Worm (Caenorhabditis elegans) whole organism, L2 larva: Measurements from ENCODE around the gene avr-15.

ENCODE experiments used
- C34F6.9 ChIP-seq: fragments of 150-350 bp; optimal IDR thresholded peaks from 2 replicates; lab custom pipeline; 2014; ENCODE audit warnings: missing biosample characterization, missing genetic modification characterization
- F13H6.1 ChIP-seq: sonication (generic microtip); optimal IDR thresholded peaks from 2 replicates; lab custom pipeline; 2016; ENCODE audit warnings: missing genetic modification characterization, missing compliant biosample characterization
- R02D3.7 ChIP-seq: fragments of 150-350 bp; optimal IDR thresholded peaks from 2 replicates; lab custom pipeline; 2014; ENCODE audit warnings: missing biosample characterization, missing genetic modification characterization
- Y55F3AM.14 ChIP-seq: fragments of 200-800 bp; sonication (Bioruptor generic); optimal IDR thresholded peaks from 2 replicates; lab custom pipeline; 2018; ENCODE audit warnings: mild to moderate bottlenecking, missing genetic modification characterization, missing compliant biosample characterization
- ZK546.5 ChIP-seq: sonication (generic microtip); optimal IDR thresholded peaks from 2 replicates; lab custom pipeline; 2017; ENCODE audit warnings: missing biosample characterization, missing genetic modification characterization
- alr-1 ChIP-seq: fragments of 150-350 bp; optimal IDR thresholded peaks from 2 replicates; lab custom pipeline; 2014; ENCODE audit warnings: missing biosample characterization, missing genetic modification characterization
- aly-2 ChIP-seq: fragments of 150-350 bp; optimal IDR thresholded peaks from 2 replicates; lab custom pipeline; 2014; ENCODE audit warnings: missing biosample characterization, missing genetic modification characterization
- ama-1 ChIP-seq: fragments of 150-350 bp; optimal IDR thresholded peaks from 2 replicates; lab custom pipeline; 2018; ENCODE audit warnings: inconsistent platforms
- blmp-1 ChIP-seq: sonication (generic microtip); optimal IDR thresholded peaks from 2 replicates; lab custom pipeline; 2017; ENCODE audit warnings: missing genetic modification characterization, mild to moderate bottlenecking, missing compliant biosample characterization, antibody characterized with exemption, moderate library complexity; ENCODE audit not compliant: insufficient read depth
- ceh-16 ChIP-seq: fragments of 150-350 bp; optimal IDR thresholded peaks from 2 replicates; lab custom pipeline; 2014; ENCODE audit warnings: missing biosample characterization, missing genetic modification characterization
- ceh-82 ChIP-seq: fragments of 150-350 bp; optimal IDR thresholded peaks from 2 replicates; lab custom pipeline; 2014; ENCODE audit warnings: missing biosample characterization, missing genetic modification characterization
- crh-2 ChIP-seq: sonication (generic microtip); optimal IDR thresholded peaks from 2 replicates; lab custom pipeline; 2017; ENCODE audit warnings: missing biosample characterization, missing genetic modification characterization
- dmd-4 ChIP-seq: sonication (generic microtip); optimal IDR thresholded peaks from 2 replicates; lab custom pipeline; 2017; ENCODE audit warnings: missing biosample characterization, missing genetic modification characterization
- egl-27 ChIP-seq: sonication (generic microtip); optimal IDR thresholded peaks from 3 replicates; lab custom pipeline; 2017; ENCODE audit warnings: missing biosample characterization, missing genetic modification reagents, missing genetic modification characterization
- elt-1 ChIP-seq: fragments of 150-350 bp; optimal IDR thresholded peaks from 2 replicates; lab custom pipeline; 2014; ENCODE audit warnings: missing biosample characterization, missing genetic modification characterization
- elt-3 ChIP-seq: sonication (generic microtip); optimal IDR thresholded peaks from 2 replicates; lab custom pipeline; 2017; ENCODE audit warnings: missing biosample characterization, missing genetic modification characterization
- fos-1 ChIP-seq: fragments of 150-350 bp; optimal IDR thresholded peaks from 2 replicates; lab custom pipeline; 2014; ENCODE audit warnings: missing biosample characterization, missing genetic modification characterization
- gmeb-1 ChIP-seq: fragments of 150-350 bp; optimal IDR thresholded peaks from 2 replicates; lab custom pipeline; 2014; ENCODE audit warnings: missing biosample characterization, missing genetic modification characterization
- lin-11 ChIP-seq: fragments of 150-350 bp; sonication (generic microtip); optimal IDR thresholded peaks from 2 replicates; lab custom pipeline; 2014; ENCODE audit warnings: missing biosample characterization, missing genetic modification characterization, inconsistent platforms, mixed read lengths
- lin-13 ChIP-seq: fragments of 150-350 bp; optimal IDR thresholded peaks from 2 replicates; lab custom pipeline; 2014; ENCODE audit warnings: missing biosample characterization, missing genetic modification reagents, missing genetic modification characterization
- lin-39 ChIP-seq: fragments of 150-350 bp; optimal IDR thresholded peaks from 2 replicates; lab custom pipeline; 2014; ENCODE audit warnings: missing biosample characterization, missing genetic modification reagents, missing genetic modification characterization
- lsy-2 ChIP-seq, 2 experiments: fragments of 150-350 bp in 1 of 2; sonication (generic microtip) in 1 of 2; optimal IDR thresholded peaks; 2 replicates each; lab custom pipeline; 2014 to 2017; ENCODE audit warnings: missing biosample characterization in 2 of 2, missing genetic modification characterization in 2 of 2
- mab-5 ChIP-seq: fragments of 150-350 bp; optimal IDR thresholded peaks from 2 replicates; lab custom pipeline; 2014; ENCODE audit warnings: missing biosample characterization, missing genetic modification characterization
- mbf-1 ChIP-seq: sonication (generic microtip); optimal IDR thresholded peaks from 2 replicates; lab custom pipeline; 2017; ENCODE audit warnings: missing biosample characterization, missing genetic modification characterization
- nhr-10 ChIP-seq: sonication (generic microtip); optimal IDR thresholded peaks from 2 replicates; lab custom pipeline; 2017; ENCODE audit warnings: missing biosample characterization, missing genetic modification characterization
- nhr-11 ChIP-seq: fragments of 150-350 bp; optimal IDR thresholded peaks from 2 replicates; lab custom pipeline; 2014; ENCODE audit warnings: missing biosample characterization, missing genetic modification characterization
- nhr-129 ChIP-seq: fragments of 150-350 bp; optimal IDR thresholded peaks from 2 replicates; lab custom pipeline; 2014; ENCODE audit warnings: missing biosample characterization, missing genetic modification characterization
- nhr-21 ChIP-seq: fragments of 150-350 bp; optimal IDR thresholded peaks from 2 replicates; lab custom pipeline; 2014; ENCODE audit warnings: missing biosample characterization, missing genetic modification characterization
- nhr-23 ChIP-seq: fragments of 150-350 bp; optimal IDR thresholded peaks from 2 replicates; lab custom pipeline; 2014; ENCODE audit warnings: missing biosample characterization, missing genetic modification reagents, missing genetic modification characterization
- nhr-237 ChIP-seq: fragments of 150-350 bp; optimal IDR thresholded peaks from 2 replicates; lab custom pipeline; 2014; ENCODE audit warnings: missing biosample characterization, missing genetic modification characterization
- nhr-25 ChIP-seq: fragments of 150-350 bp; sonication (generic microtip); optimal IDR thresholded peaks from 3 replicates; lab custom pipeline; 2014; ENCODE audit warnings: missing biosample characterization, missing genetic modification characterization
- nhr-6 ChIP-seq: fragments of 150-350 bp; optimal IDR thresholded peaks from 2 replicates; lab custom pipeline; 2014; ENCODE audit warnings: missing biosample characterization, missing genetic modification characterization
- peb-1 ChIP-seq: fragments of 150-350 bp; optimal IDR thresholded peaks from 2 replicates; lab custom pipeline; 2014; ENCODE audit warnings: missing biosample characterization, missing genetic modification characterization
- sem-4 ChIP-seq: fragments of 150-350 bp; optimal IDR thresholded peaks from 2 replicates; lab custom pipeline; 2014; ENCODE audit warnings: missing biosample characterization, missing genetic modification reagents, missing genetic modification characterization
- sma-3 ChIP-seq: sonication (generic microtip); optimal IDR thresholded peaks from 2 replicates; lab custom pipeline; 2016; ENCODE audit warnings: missing genetic modification reagents, missing genetic modification characterization, missing compliant biosample characterization
- sma-9 ChIP-seq, 2 experiments: fragments of 150-350 bp in 1 of 2; sonication (generic microtip) in 1 of 2; optimal IDR thresholded peaks; 2 replicates each; lab custom pipeline; 2014 to 2016; ENCODE audit warnings: missing genetic modification characterization in 2 of 2, mild to moderate bottlenecking in 1 of 2, missing biosample characterization in 1 of 2, missing compliant biosample characterization in 1 of 2, missing genetic modification reagents in 1 of 2, moderate library complexity in 1 of 2
- snpc-4 ChIP-seq: fragments of 150-350 bp; optimal IDR thresholded peaks from 2 replicates; lab custom pipeline; 2014; ENCODE audit warnings: missing biosample characterization, missing genetic modification characterization
- unc-39 ChIP-seq: fragments of 150-350 bp; optimal IDR thresholded peaks from 2 replicates; lab custom pipeline; 2014; ENCODE audit warnings: missing biosample characterization, missing genetic modification characterization
- unc-55 ChIP-seq: fragments of 150-350 bp; sonication (generic microtip); optimal IDR thresholded peaks from 3 replicates; lab custom pipeline; 2014; ENCODE audit warnings: missing biosample characterization, missing genetic modification reagents, missing genetic modification characterization
- unc-62 ChIP-seq: fragments of 150-350 bp; optimal IDR thresholded peaks from 2 replicates; lab custom pipeline; 2014; ENCODE audit warnings: missing biosample characterization, missing genetic modification reagents, missing genetic modification characterization
- ztf-11 ChIP-seq: sonication (generic microtip); optimal IDR thresholded peaks from 2 replicates; lab custom pipeline; 2017; ENCODE audit warnings: missing biosample characterization, missing genetic modification characterization
- ztf-4 ChIP-seq: fragments of 150-350 bp; optimal IDR thresholded peaks from 2 replicates; lab custom pipeline; 2014; ENCODE audit warnings: missing biosample characterization, missing genetic modification characterization

The avr-15 gene

DNA sequence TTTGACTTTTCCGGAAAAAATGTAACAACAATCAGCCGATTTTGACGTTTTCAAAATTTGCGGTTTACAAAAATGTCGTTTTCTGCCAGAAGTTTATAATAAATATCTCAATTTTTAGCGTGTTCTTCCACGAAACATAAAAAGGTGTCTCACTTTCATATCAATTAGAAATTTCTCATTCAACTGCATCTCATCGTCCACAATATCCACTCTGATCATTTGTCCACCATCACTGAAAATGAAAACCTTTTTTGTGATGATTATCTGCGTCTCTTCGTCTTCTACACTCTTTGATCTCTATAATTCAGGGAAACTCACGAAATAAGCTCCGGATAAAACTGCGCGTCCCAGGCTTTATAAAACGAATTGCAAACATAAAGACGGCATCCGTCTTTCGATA is 997 bp upstream of the avr-15 start:
- no peak for TF ChIP-seq peb-1 (tag; lab: Kevin White, UChicago)
- no peak for TF ChIP-seq mbf-1 (tag; lab: Kevin White, UChicago)
- TF ChIP-seq sma-9 (GFP tag; optimal IDR thresholded peaks at IDR 0.05; lab: Kevin White, UChicago) = no peak
- TF ChIP-seq sma-9 (tag; optimal IDR thresholded peaks at IDR 0.05; lab: Kevin White, UChicago) = no peak
- no peak for TF ChIP-seq nhr-6 (tag; lab: Kevin White, UChicago)
- TF ChIP-seq ceh-16 (tag; lab: Kevin White, UChicago) = no peak
- TF ChIP-seq sem-4 (tag; lab: Kevin White, UChicago) = no peak
- no peak for TF ChIP-seq ama-1 (lab: Kevin White, UChicago)

ce11 chrV:13506321-13506720 is 5.2 kb downstream of the avr-15 start, which contains the start of gene R11G10.4:
R11G10.4 (plus strand) TSS chrV:13506621.
- TF ChIP-seq elt-1 (tag; lab: Kevin White, UChicago) (no peak), mbf-1 (tag; lab: Kevin White, UChicago) (no peak), sma-9 (GFP tag; optimal IDR thresholded peaks at IDR 0.05; lab: Kevin White, UChicago) (no peak), sma-9 (tag; optimal IDR thresholded peaks at IDR 0.05; lab: Kevin White, UChicago) (no peak), F13H6.1 (tag; lab: Kevin White, UChicago) (no peak), ztf-11 (no peak), nhr-129 (no peak), dmd-4 (no peak), unc-55 (GFP tag; lab: Kevin White, UChicago) (no peak)

- TF ChIP-seq dmd-4 = no peak
- no peak for TF ChIP-seq lsy-2 (tag; optimal IDR thresholded peaks at IDR 0.05; lab: Kevin White, UChicago)
- no peak for TF ChIP-seq ceh-82 (tag; lab: Kevin White, UChicago)
Measured at ce11 chrV:13499227-13499626, 12.3 kb downstream of the avr-15 start.

DNA sequence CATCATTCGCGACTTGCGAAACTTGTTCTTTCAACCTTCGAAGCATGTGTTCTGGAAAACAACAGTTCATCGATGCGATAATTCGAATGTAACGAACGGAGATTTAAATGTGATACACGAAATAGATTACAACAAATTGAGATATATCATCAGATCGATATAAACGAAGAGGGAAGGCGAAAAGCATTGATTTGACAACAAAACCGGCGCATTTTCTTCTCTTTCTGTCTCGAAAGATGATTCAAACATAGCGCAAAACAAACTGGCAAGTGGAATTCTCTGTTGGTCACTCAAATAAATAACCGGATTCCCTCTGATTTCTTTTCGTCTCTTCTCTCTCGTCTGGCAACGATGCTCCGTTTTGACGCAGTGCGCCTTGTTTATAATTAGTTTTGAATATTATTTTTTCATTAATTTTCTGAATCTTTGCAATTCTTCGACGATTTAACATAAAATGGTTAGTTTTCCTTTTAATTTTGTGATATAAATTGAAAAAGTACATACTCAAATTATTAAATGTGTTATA is 14.1 kb downstream of the avr-15 start, which contains the start of the genes eea-1 and gut-2:
eea-1 (minus strand) TSS at position 51 of the 526 bp plus-strand sequence.
gut-2 (plus strand) TSS at position 369 of the 526 bp plus-strand sequence.
- TF ChIP-seq ztf-4 (tag; lab: Kevin White, UChicago) = peak; percentile 21
- peak; percentile 77 for TF ChIP-seq nhr-25 (tag; lab: Kevin White, UChicago)
- peak; percentile 72 for TF ChIP-seq nhr-21 (tag; lab: Kevin White, UChicago)
- TF ChIP-seq nhr-23 (tag; lab: Kevin White, UChicago) = no peak
- TF ChIP-seq gmeb-1 = peak; percentile 42
- TF ChIP-seq lin-11 (tag; lab: Kevin White, UChicago) = peak; percentile 15
- peak; percentile 86 for TF ChIP-seq C34F6.9 (tag; lab: Kevin White, UChicago)
- TF ChIP-seq nhr-10 = no peak
- TF ChIP-seq nhr-237 (tag; lab: Kevin White, UChicago) = no peak
- TF ChIP-seq dmd-4 = no peak
- no peak for TF ChIP-seq ceh-16 (tag; lab: Kevin White, UChicago)
- no peak for TF ChIP-seq ZK546.5 (tag; lab: Kevin White, UChicago)
- TF ChIP-seq mab-5 (tag; lab: Kevin White, UChicago) = peak; percentile 58
- peak; percentile 56 for TF ChIP-seq fos-1
- TF ChIP-seq lsy-2 (tag; optimal IDR thresholded peaks at IDR 0.05; lab: Kevin White, UChicago) = peak; percentile 29 to 76
- TF ChIP-seq unc-55 (GFP tag; lab: Kevin White, UChicago) = peak; percentile 72
- TF ChIP-seq alr-1 (tag; lab: Kevin White, UChicago) = no peak
- no peak for TF ChIP-seq unc-39 (tag; lab: Kevin White, UChicago)
- TF ChIP-seq sma-9 (GFP tag; optimal IDR thresholded peaks at IDR 0.05; lab: Kevin White, UChicago) = peak; percentile 76
- TF ChIP-seq sma-9 (tag; optimal IDR thresholded peaks at IDR 0.05; lab: Kevin White, UChicago) = no peak
- no peak for TF ChIP-seq ama-1 (lab: Kevin White, UChicago)
- peak; percentile 81 for TF ChIP-seq F13H6.1 (tag; lab: Kevin White, UChicago)
- no peak for TF ChIP-seq sem-4 (tag; lab: Kevin White, UChicago)
- TF ChIP-seq aly-2 (tag; lab: Kevin White, UChicago) = no peak
- TF ChIP-seq lin-13 (GFP tag; lab: Kevin White, UChicago) = peak; percentile 51
- no peak for TF ChIP-seq Y55F3AM.14
- no peak for TF ChIP-seq R02D3.7
- TF ChIP-seq nhr-129 = peak; percentile 56
- no peak for TF ChIP-seq elt-3 (tag; lab: Kevin White, UChicago)
- TF ChIP-seq crh-2 (tag; lab: Kevin White, UChicago) = peak; percentile 61
- TF ChIP-seq egl-27 (tag; lab: Kevin White, UChicago) = peak; percentile 20
- TF ChIP-seq unc-62 (GFP tag; lab: Kevin White, UChicago) = no peak
- no peak for TF ChIP-seq peb-1 (tag; lab: Kevin White, UChicago)
- TF ChIP-seq nhr-11 (tag; lab: Kevin White, UChicago) = no peak
- TF ChIP-seq sma-3 (GFP tag; lab: Kevin White, UChicago) = peak; percentile 67
- peak; percentile 54 for TF ChIP-seq snpc-4 (tag; lab: Kevin White, UChicago)
- TF ChIP-seq ceh-82 (tag; lab: Kevin White, UChicago) = no peak
- TF ChIP-seq blmp-1 (tag; lab: Kevin White, UChicago) = no peak
- no peak for TF ChIP-seq lin-39 (tag; lab: Kevin White, UChicago)
